Worm (Caenorhabditis elegans) whole organism, mixed stage, embryonic: ENCODE measurements around the gene lin-5.

ENCODE experiments used
- M03D4.4 ChIP-seq: sonication (generic microtip); optimal IDR thresholded peaks from 2 replicates; lab custom pipeline; 2017; ENCODE audit warnings: mild to moderate bottlenecking, missing genetic modification characterization, missing compliant biosample characterization
- bed-3 ChIP-seq: fragments of 200-800 bp; sonication (Bioruptor generic); optimal IDR thresholded peaks from 3 replicates; lab custom pipeline; 2018; ENCODE audit warnings: mild to moderate bottlenecking, missing genetic modification characterization, moderate library complexity, missing compliant biosample characterization
- ceh-39 ChIP-seq: fragments of 150-350 bp; optimal IDR thresholded peaks from 2 replicates; lab custom pipeline; 2014; ENCODE audit warnings: missing biosample characterization, missing genetic modification characterization
- ceh-43 ChIP-seq: fragments of 200-800 bp; sonication (Bioruptor generic); optimal IDR thresholded peaks from 2 replicates; lab custom pipeline; 2018; ENCODE audit warnings: mild to moderate bottlenecking, missing genetic modification characterization, moderate library complexity, missing compliant biosample characterization
- cnd-1 ChIP-seq: fragments of 200-800 bp; sonication (Bioruptor generic); optimal IDR thresholded peaks from 2 replicates; lab custom pipeline; 2018; ENCODE audit warnings: mild to moderate bottlenecking, missing genetic modification characterization, missing compliant biosample characterization
- elt-1 ChIP-seq: sonication (generic microtip); optimal IDR thresholded peaks from 2 replicates; lab custom pipeline; 2017; ENCODE audit warnings: missing genetic modification characterization, mild to moderate bottlenecking, missing compliant biosample characterization, antibody characterized with exemption, moderate library complexity, borderline replicate concordance; ENCODE audit not compliant: insufficient read depth
- flh-1 ChIP-seq: fragments of 200-800 bp; sonication (Bioruptor generic); optimal IDR thresholded peaks from 2 replicates; lab custom pipeline; 2018; ENCODE audit warnings: mild to moderate bottlenecking, missing genetic modification characterization, moderate library complexity, missing compliant biosample characterization
- ham-2 ChIP-seq: fragments of 200-800 bp; sonication (Bioruptor generic); optimal IDR thresholded peaks from 2 replicates; lab custom pipeline; 2018; ENCODE audit warnings: mild to moderate bottlenecking, missing genetic modification characterization, missing compliant biosample characterization
- hlh-1 ChIP-seq: fragments of 150-350 bp; optimal IDR thresholded peaks from 2 replicates; lab custom pipeline; 2014; ENCODE audit warnings: missing biosample characterization, missing genetic modification reagents, missing genetic modification characterization
- lsy-2 ChIP-seq: fragments of 150-350 bp; optimal IDR thresholded peaks from 2 replicates; lab custom pipeline; 2014; ENCODE audit warnings: missing biosample characterization, missing genetic modification characterization
- mab-5 ChIP-seq: fragments of 150-350 bp; optimal IDR thresholded peaks from 2 replicates; lab custom pipeline; 2014; ENCODE audit warnings: missing biosample characterization, missing genetic modification characterization
- mls-2 ChIP-seq: sonication (generic microtip); optimal IDR thresholded peaks from 2 replicates; lab custom pipeline; 2016; ENCODE audit warnings: mild to moderate bottlenecking, missing genetic modification characterization, moderate library complexity, missing compliant biosample characterization
- nhr-12 ChIP-seq: fragments of 150-350 bp; optimal IDR thresholded peaks from 2 replicates; lab custom pipeline; 2014; ENCODE audit warnings: missing biosample characterization, missing genetic modification characterization
- nhr-2 ChIP-seq: fragments of 150-350 bp; optimal IDR thresholded peaks from 2 replicates; lab custom pipeline; 2014; ENCODE audit warnings: missing biosample characterization, missing genetic modification characterization
- nhr-237 ChIP-seq: fragments of 150-350 bp; optimal IDR thresholded peaks from 2 replicates; lab custom pipeline; 2014; ENCODE audit warnings: missing biosample characterization, missing genetic modification characterization
- nhr-28 ChIP-seq: fragments of 150-350 bp; optimal IDR thresholded peaks from 2 replicates; lab custom pipeline; 2014; ENCODE audit warnings: missing biosample characterization, missing genetic modification characterization
- nhr-76 ChIP-seq: sonication (generic microtip); optimal IDR thresholded peaks from 2 replicates; lab custom pipeline; 2017; ENCODE audit warnings: missing biosample characterization, missing genetic modification characterization
- pha-4 ChIP-seq: fragments of 150-350 bp; optimal IDR thresholded peaks from 2 replicates; lab custom pipeline; 2018; ENCODE audit warnings: missing biosample characterization, missing genetic modification reagents, missing genetic modification characterization
- sem-2 ChIP-seq: fragments of 200-800 bp; sonication (Bioruptor generic); optimal IDR thresholded peaks from 2 replicates; lab custom pipeline; 2018; ENCODE audit warnings: mild to moderate bottlenecking, missing genetic modification characterization, missing compliant biosample characterization
- snpc-4 ChIP-seq: fragments of 150-350 bp; optimal IDR thresholded peaks from 2 replicates; lab custom pipeline; 2014; ENCODE audit warnings: missing biosample characterization, missing genetic modification characterization
- sptf-1 ChIP-seq: sonication (generic microtip); optimal IDR thresholded peaks from 2 replicates; lab custom pipeline; 2017; ENCODE audit warnings: mild to moderate bottlenecking, missing genetic modification characterization, moderate library complexity, missing compliant biosample characterization
- unc-120 ChIP-seq: sonication (generic microtip); optimal IDR thresholded peaks from 2 replicates; lab custom pipeline; 2017; ENCODE audit warnings: missing genetic modification characterization, missing compliant biosample characterization; ENCODE audit not compliant: poor library complexity, severe bottlenecking
- unc-39 ChIP-seq: fragments of 150-350 bp; optimal IDR thresholded peaks from 2 replicates; lab custom pipeline; 2014; ENCODE audit warnings: missing biosample characterization, missing genetic modification characterization
- unc-62 ChIP-seq: fragments of 150-350 bp; optimal IDR thresholded peaks from 2 replicates; lab custom pipeline; 2014; ENCODE audit warnings: missing biosample characterization, missing genetic modification reagents, missing genetic modification characterization
- zip-8 ChIP-seq: fragments of 150-350 bp; optimal IDR thresholded peaks from 2 replicates; lab custom pipeline; 2014; ENCODE audit warnings: missing biosample characterization, missing genetic modification characterization
- ztf-11 ChIP-seq: fragments of 150-350 bp; optimal IDR thresholded peaks from 2 replicates; lab custom pipeline; 2014; ENCODE audit warnings: missing biosample characterization, missing genetic modification characterization

Gene lin-5

ce11 chrII:7822454-7822853 is 37.9 kb upstream of the lin-5 start, which contains the start of gene irld-47:
TSS of gene irld-47 (minus strand) at chrII:7822554.
- no peak for TF ChIP-seq elt-1
- no peak for TF ChIP-seq ztf-11 (tag; lab: Kevin White, UChicago)
- no peak for TF ChIP-seq pha-4 (tag; lab: Kevin White, UChicago)
- TF ChIP-seq bed-3 = no peak
- TF ChIP-seq mls-2 (tag; lab: Kevin White, UChicago) = no peak
- no peak for TF ChIP-seq nhr-12
- TF ChIP-seq unc-39 = no peak
- TF ChIP-seq lsy-2 (tag; lab: Kevin White, UChicago) = no peak
- TF ChIP-seq M03D4.4 (tag; lab: Kevin White, UChicago) = no peak
- TF ChIP-seq flh-1 = no peak
- TF ChIP-seq ham-2 (GFP tag; lab: Kevin White, UChicago) = no peak

ce11 chrII:7825107-7825506 is 35.3 kb upstream of the lin-5 start, which contains the start of gene srw-62:
TSS of gene srw-62 (plus strand) at chrII:7825407.
- TF ChIP-seq sem-2 (GFP tag; lab: Kevin White, UChicago) (no peak), nhr-28 (tag; lab: Kevin White, UChicago) (no peak), elt-1 (no peak)

ce11 chrII:7827883-7828282 is 32.5 kb upstream of the lin-5 start:
- TF ChIP-seq nhr-76 (tag; lab: Kevin White, UChicago) (no peak), unc-39 (no peak), zip-8 (tag; lab: Kevin White, UChicago) (peak; percentile 87)
- TF ChIP-seq, all 35 proteins: peak for 1

- TF ChIP-seq sem-2 (GFP tag; lab: Kevin White, UChicago) = no peak
These were observed 30.8 kb upstream of the lin-5 start for ce11 chrII:7829616-7830015.

- no peak for TF ChIP-seq elt-1
- TF ChIP-seq pha-4 (tag; lab: Kevin White, UChicago) = no peak
These were observed 28.3 kb upstream of the lin-5 start, which contains the start of gene T09A5.14 for ce11 chrII:7832054-7832453. TSS of gene T09A5.14 (plus strand) at chrII:7832354.

- TF ChIP-seq ceh-43 (GFP tag; lab: Kevin White, UChicago) (no peak), sem-2 (GFP tag; lab: Kevin White, UChicago) (no peak), nhr-2 (tag; lab: Kevin White, UChicago) (no peak), sptf-1 (tag; lab: Kevin White, UChicago) (no peak), ceh-39 (tag; lab: Kevin White, UChicago) (no peak), mab-5 (tag; lab: Kevin White, UChicago) (no peak), ztf-11 (tag; lab: Kevin White, UChicago) (no peak), cnd-1 (tag; lab: Kevin White, UChicago) (no peak), nhr-237 (no peak), nhr-76 (tag; lab: Kevin White, UChicago) (no peak), bed-3 (no peak)
These were observed 25.1 kb upstream of the lin-5 start, which contains the start of gene cex-2 for ce11 chrII:7835314-7835713. TSS of gene cex-2 (minus strand) at chrII:7835414.

- TF ChIP-seq unc-62 (GFP tag; lab: Kevin White, UChicago) (peak; percentile 46), pha-4 (tag; lab: Kevin White, UChicago) (no peak), hlh-1 (tag; lab: Kevin White, UChicago) (peak; percentile 96), mls-2 (tag; lab: Kevin White, UChicago) (no peak), nhr-76 (tag; lab: Kevin White, UChicago) (no peak), snpc-4 (tag; lab: Kevin White, UChicago) (no peak), unc-120 (peak; percentile 60), ham-2 (GFP tag; lab: Kevin White, UChicago) (no peak), flh-1 (no peak), ceh-43 (GFP tag; lab: Kevin White, UChicago) (no peak), ztf-11 (tag; lab: Kevin White, UChicago) (no peak), nhr-28 (tag; lab: Kevin White, UChicago) (no peak)
These were observed 23.7 kb upstream of the lin-5 start for ce11 chrII:7836613-7837226.
